Worm (Caenorhabditis elegans): Measurements from ENCODE around the gene F14B8.6.
"Not testable (repeated sequence)": the region's sequence is repeated elsewhere in the genome, so short reads cannot be mapped to it uniquely, and the experiment has no call there.

F14B8.6 gene

DNA sequence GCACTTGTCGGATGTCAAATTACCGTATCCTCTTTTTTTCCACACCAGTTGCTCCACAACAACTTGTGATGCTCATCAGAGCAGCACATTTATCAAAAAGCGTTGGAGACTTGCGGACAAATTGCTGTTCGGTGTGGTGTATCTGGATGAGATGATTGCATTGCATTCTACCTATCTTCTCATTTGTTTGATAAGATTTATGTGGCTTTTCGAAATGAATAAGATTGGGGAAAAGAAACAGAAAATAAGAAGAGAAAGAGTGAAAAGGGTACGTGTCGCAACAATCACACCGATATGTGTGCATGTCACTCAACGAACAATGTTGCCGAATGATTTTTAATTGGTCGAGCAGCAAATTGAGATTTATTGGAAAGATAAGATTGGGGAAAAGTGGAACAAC is 38.1 kb downstream of the F14B8.6 start:
- TF ChIP-seq klf-2 (GFP tag; conservative IDR thresholded peaks at IDR 0.05), result no peak
- no peak for TF ChIP-seq flt-1 (GFP tag; IDR thresholded peaks at IDR 0.05)
- TF ChIP-seq ref-1 (GFP tag; conservative IDR thresholded peaks at IDR 0.05), result no peak
- TF ChIP-seq T22C8.4 (GFP tag; IDR thresholded peaks at IDR 0.05), result no peak
- TF ChIP-seq med-1 (GFP tag; optimal IDR thresholded peaks at IDR 0.05; ENCODE audit: insufficient read depth), result no peak
- TF ChIP-seq cog-1 (tag; optimal IDR thresholded peaks at IDR 0.05), result no peak

DNA sequence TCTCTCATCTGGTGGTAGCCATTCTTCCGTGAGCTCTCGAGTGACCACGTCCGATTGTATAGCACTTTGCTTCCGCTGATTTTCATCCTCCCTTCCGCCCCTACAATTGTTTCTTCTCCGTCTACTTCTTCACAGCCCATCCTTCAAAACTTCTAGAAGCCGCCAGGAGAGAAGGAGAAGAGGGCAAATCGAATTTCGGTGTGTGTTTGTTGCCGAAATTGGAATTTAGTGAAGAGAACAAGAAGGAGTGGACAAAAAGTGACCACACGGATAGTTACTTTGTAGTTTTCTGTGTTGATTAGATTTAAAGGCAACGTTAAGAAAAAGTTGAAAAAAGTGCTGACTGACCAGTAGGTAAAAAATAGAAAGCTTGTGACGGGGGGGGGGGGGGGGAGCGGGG is 39.2 kb downstream of the F14B8.6 start:
- no peak for TF ChIP-seq med-1 (GFP tag; optimal IDR thresholded peaks at IDR 0.05; ENCODE audit: insufficient read depth)
- TF ChIP-seq cog-1 (tag; optimal IDR thresholded peaks at IDR 0.05), result no peak
- TF ChIP-seq klf-2 (GFP tag; conservative IDR thresholded peaks at IDR 0.05), result no peak
- no peak for TF ChIP-seq ztf-29 (GFP tag; IDR thresholded peaks at IDR 0.05)
- TF ChIP-seq tab-1 (GFP tag; IDR thresholded peaks at IDR 0.05), result no peak
- no peak for TF ChIP-seq T22C8.4 (GFP tag; IDR thresholded peaks at IDR 0.05)
- TF ChIP-seq ztf-23 (GFP tag; IDR thresholded peaks at IDR 0.05), result no peak
- no peak for TF ChIP-seq ref-1 (GFP tag; conservative IDR thresholded peaks at IDR 0.05)
- no peak for TF ChIP-seq flt-1 (GFP tag; IDR thresholded peaks at IDR 0.05)

DNA sequence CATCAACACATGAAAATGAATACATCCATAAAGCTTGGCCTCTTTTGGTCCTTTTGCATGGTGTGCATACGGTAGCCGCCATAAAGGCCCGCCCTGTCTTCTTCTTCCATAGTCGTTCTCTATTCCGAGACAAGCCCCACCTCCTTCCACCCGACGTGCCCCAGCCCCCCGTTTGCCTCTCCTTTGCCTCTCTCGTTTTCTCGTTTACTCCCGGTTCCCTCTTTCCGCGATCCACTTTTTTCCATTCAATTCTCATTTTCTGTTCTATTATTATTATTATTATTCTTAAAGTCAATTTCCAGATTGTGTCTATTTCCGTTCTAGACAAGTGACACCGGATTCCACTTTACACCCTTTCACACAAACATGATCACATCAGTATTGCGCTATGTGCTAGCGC is 42.9 kb downstream of the F14B8.6 start, which contains the start of gene unc-6:
Gene unc-6 (plus strand): TSS at position 301 of the 400 bp plus-strand sequence.
- TF ChIP-seq tab-1 (GFP tag; IDR thresholded peaks at IDR 0.05) (no peak), klf-2 (GFP tag; conservative IDR thresholded peaks at IDR 0.05) (no peak), med-1 (GFP tag; optimal IDR thresholded peaks at IDR 0.05; ENCODE audit: insufficient read depth) (no peak), cog-1 (tag; optimal IDR thresholded peaks at IDR 0.05) (no peak), ref-1 (GFP tag; conservative IDR thresholded peaks at IDR 0.05) (no peak), T22C8.4 (GFP tag; IDR thresholded peaks at IDR 0.05) (no peak), ztf-29 (GFP tag; IDR thresholded peaks at IDR 0.05) (no peak), flt-1 (GFP tag; IDR thresholded peaks at IDR 0.05) (no peak), ztf-23 (GFP tag; IDR thresholded peaks at IDR 0.05) (no peak)

DNA sequence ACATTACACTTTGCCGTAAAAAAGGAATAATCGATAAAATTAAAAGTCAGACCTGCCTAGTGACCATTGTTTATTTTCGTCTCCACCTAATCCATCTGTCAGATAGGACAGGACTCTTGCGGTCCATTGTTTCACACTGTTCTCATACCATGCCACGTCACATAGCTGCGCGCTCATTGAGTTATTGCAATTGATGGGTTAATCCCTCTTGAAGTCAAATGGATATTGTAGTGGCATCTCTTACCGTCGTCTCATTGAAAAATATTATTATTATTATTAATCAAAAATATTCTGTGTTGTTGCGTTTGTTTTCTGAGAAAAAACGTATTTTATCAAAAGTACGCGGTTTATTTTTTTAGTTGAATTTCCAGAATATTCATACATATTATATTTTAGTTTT is 44.0 kb downstream of the F14B8.6 start:
- TF ChIP-seq flt-1 (GFP tag; IDR thresholded peaks at IDR 0.05), result no peak
- TF ChIP-seq ztf-29 (GFP tag; IDR thresholded peaks at IDR 0.05), result no peak
- TF ChIP-seq ztf-23 (GFP tag; IDR thresholded peaks at IDR 0.05), result no peak
- TF ChIP-seq tab-1 (GFP tag; IDR thresholded peaks at IDR 0.05), result no peak
- TF ChIP-seq ref-1 (GFP tag; conservative IDR thresholded peaks at IDR 0.05), result no peak
- no peak for TF ChIP-seq med-1 (GFP tag; optimal IDR thresholded peaks at IDR 0.05; ENCODE audit: insufficient read depth)
- no peak for TF ChIP-seq T22C8.4 (GFP tag; IDR thresholded peaks at IDR 0.05)
- no peak for TF ChIP-seq cog-1 (tag; optimal IDR thresholded peaks at IDR 0.05)
- TF ChIP-seq klf-2 (GFP tag; conservative IDR thresholded peaks at IDR 0.05), result no peak

DNA sequence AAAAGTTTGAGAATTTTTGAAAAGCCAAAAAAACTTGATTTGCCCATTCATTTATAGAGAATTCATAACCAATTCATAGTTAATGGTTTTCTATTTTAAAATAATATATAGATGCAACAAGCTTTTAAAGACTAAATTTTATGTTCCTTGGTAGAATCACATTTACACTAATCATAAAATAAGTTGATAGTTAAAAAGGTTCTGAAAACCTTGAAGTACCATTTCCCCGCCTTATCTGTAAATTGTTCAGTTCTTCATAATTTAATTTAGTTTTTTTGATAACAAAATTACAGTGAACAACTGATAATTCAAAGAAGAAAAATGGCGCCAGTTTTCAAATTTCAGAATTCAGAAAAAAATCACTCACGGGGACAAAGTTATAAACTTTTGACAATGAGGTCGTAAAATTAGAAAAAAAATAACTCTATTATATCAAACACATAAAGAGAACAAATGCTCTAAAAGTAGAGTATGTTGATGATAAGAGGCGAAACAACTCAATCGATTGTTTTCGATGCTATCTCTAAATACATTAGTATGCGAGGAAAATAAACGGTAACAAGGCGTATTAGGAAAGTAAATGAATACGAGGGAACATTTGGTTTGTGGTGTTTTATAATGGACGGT is 46.9 kb downstream of the F14B8.6 start, which contains the start of gene F41C6.7:
Gene F41C6.7 (minus strand): TSS at position 51 of the 627 bp plus-strand sequence.
- TF ChIP-seq tab-1 (GFP tag; IDR thresholded peaks at IDR 0.05), result no peak
- TF ChIP-seq klf-2 (GFP tag; conservative IDR thresholded peaks at IDR 0.05), result no peak
- no peak for TF ChIP-seq ztf-23 (GFP tag; IDR thresholded peaks at IDR 0.05)
- TF ChIP-seq flt-1 (GFP tag; IDR thresholded peaks at IDR 0.05), result no peak
- TF ChIP-seq cog-1 (tag; optimal IDR thresholded peaks at IDR 0.05), result no peak
- no peak for TF ChIP-seq ref-1 (GFP tag; conservative IDR thresholded peaks at IDR 0.05)
- no peak for TF ChIP-seq med-1 (GFP tag; optimal IDR thresholded peaks at IDR 0.05; ENCODE audit: insufficient read depth)

DNA sequence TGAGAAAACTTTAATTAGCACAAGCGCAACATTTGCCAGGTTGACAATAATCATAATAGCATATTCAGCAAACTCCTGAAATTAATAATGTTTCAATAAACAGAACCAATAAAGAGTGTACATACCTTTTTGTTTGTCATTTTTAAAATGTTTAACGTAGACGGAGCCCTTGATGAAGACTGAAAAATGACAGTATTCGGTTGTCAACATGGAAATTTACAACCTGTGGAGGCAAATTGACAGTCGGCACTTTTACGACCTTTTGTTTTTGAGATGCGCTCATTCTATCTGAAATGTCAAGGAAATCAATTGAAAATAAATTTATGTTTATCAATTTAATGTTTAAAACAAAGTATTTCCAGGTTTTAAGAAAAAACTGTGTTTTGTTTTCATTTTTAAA is 47.8 kb downstream of the F14B8.6 start:
- no peak for TF ChIP-seq ztf-23 (GFP tag; IDR thresholded peaks at IDR 0.05)

DNA sequence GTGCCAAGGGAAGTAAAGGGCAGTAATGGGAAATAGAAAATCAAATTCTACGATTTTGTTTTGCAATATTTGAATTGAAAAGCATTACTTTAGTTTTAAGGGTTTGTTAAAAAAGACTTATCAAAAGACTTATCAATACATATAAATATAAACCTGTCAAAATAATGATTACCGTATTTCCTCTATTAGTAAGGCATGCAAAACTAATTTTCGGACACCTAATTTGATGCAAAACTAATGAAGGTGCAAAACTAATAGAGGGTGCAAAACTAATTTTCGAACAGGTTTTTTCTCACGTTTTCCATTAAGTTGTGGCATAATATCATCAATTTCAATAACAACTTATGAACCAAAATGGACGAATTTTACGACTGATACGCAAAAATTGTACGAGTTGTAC is 50.4 kb downstream of the F14B8.6 start, which contains the start of gene F41C6.6:
Gene F41C6.6 (minus strand): TSS at position 101 of the 400 bp plus-strand sequence.
- not testable (repeated sequence) for TF ChIP-seq T22C8.4 (GFP tag; IDR thresholded peaks at IDR 0.05); med-1 (GFP tag; optimal IDR thresholded peaks at IDR 0.05; ENCODE audit: insufficient read depth); ref-1 (GFP tag; conservative IDR thresholded peaks at IDR 0.05)

All from whole organism, midembryonic.